Worm (Caenorhabditis elegans) whole organism, mixed stage, embryonic: Measurements from ENCODE around the gene droe-8.

ENCODE experiments used
- ceh-39 ChIP-seq: fragments of 150-350 bp; optimal IDR thresholded peaks from 2 replicates; lab custom pipeline; 2014; ENCODE audit warnings: missing biosample characterization, missing genetic modification characterization
- elt-1 ChIP-seq: sonication (generic microtip); optimal IDR thresholded peaks from 2 replicates; lab custom pipeline; 2017; ENCODE audit warnings: missing genetic modification characterization, mild to moderate bottlenecking, missing compliant biosample characterization, antibody characterized with exemption, moderate library complexity, borderline replicate concordance; ENCODE audit not compliant: insufficient read depth
- hlh-1 ChIP-seq: fragments of 150-350 bp; optimal IDR thresholded peaks from 2 replicates; lab custom pipeline; 2014; ENCODE audit warnings: missing biosample characterization, missing genetic modification reagents, missing genetic modification characterization
- unc-39 ChIP-seq: fragments of 150-350 bp; optimal IDR thresholded peaks from 2 replicates; lab custom pipeline; 2014; ENCODE audit warnings: missing biosample characterization, missing genetic modification characterization
- unc-62 ChIP-seq: fragments of 150-350 bp; optimal IDR thresholded peaks from 2 replicates; lab custom pipeline; 2014; ENCODE audit warnings: missing biosample characterization, missing genetic modification reagents, missing genetic modification characterization

ce11 chrV:8745858-8746257 is 19.5 kb downstream of the droe-8 start, which contains the start of gene B0507.6:
- TF ChIP-seq elt-1 (tag; lab: Kevin White, UChicago) = no peak
- TF ChIP-seq unc-62 (GFP tag; lab: Kevin White, UChicago) = no peak
- no peak for TF ChIP-seq ceh-39 (tag; lab: Kevin White, UChicago)
- no peak for TF ChIP-seq hlh-1
- no peak for TF ChIP-seq unc-39 (tag; lab: Kevin White, UChicago)
